Fruit fly (Drosophila melanogaster) whole organism, embryonic: Measurements from ENCODE around the gene nAChRalpha3.

Experiments
- Atf3 ChIP-seq: fragments of 200-800 bp; sonication (Bioruptor generic); optimal IDR thresholded peaks from 3 replicates; lab custom pipeline; 2016; ENCODE audit warnings: missing biosample characterization, missing genetic modification characterization
- Blimp-1 ChIP-seq: fragments of 200-800 bp; sonication (Bioruptor generic); optimal IDR thresholded peaks from 3 replicates; lab custom pipeline; 2018; ENCODE audit warnings: missing biosample characterization, missing genetic modification characterization, mild to moderate bottlenecking, moderate library complexity, missing genetic modification reagents
- CG1024 ChIP-seq: fragments of 200-800 bp; sonication (Bioruptor generic); IDR thresholded peaks from 2 replicates; pipeline ENCODE4 v1.3.6; 2022; ENCODE audit warnings: missing biosample characterization, missing genetic modification characterization
- CG12219 ChIP-seq: fragments of 200-800 bp; sonication (Bioruptor generic); optimal IDR thresholded peaks from 3 replicates; lab custom pipeline; 2018; ENCODE audit warnings: missing biosample characterization, mild to moderate bottlenecking, missing genetic modification characterization
- CG13123 ChIP-seq: fragments of 200-800 bp; sonication (Bioruptor generic); optimal IDR thresholded peaks from 2 replicates; lab custom pipeline; 2016; ENCODE audit warnings: missing biosample characterization, missing genetic modification characterization
- CG14014 ChIP-seq: fragments of 200-800 bp; sonication (Bioruptor generic); IDR thresholded peaks from 2 replicates; pipeline ENCODE4 v1.3.6; 2022; ENCODE audit warnings: missing biosample characterization, missing genetic modification characterization
- CG14050 ChIP-seq: fragments of 200-800 bp; sonication (Bioruptor generic); IDR thresholded peaks from 3 replicates; pipeline ENCODE4 v1.3.6; 2022; ENCODE audit warnings: missing biosample characterization, missing genetic modification characterization
- CG14710 ChIP-seq: fragments of 200-800 bp; sonication (Bioruptor generic); optimal IDR thresholded peaks from 3 replicates; lab custom pipeline; 2019; ENCODE audit warnings: missing biosample characterization, mild to moderate bottlenecking, missing genetic modification characterization, moderate library complexity
- CG15479 ChIP-seq: fragments of 200-800 bp; sonication (Bioruptor generic); optimal IDR thresholded peaks from 3 replicates; lab custom pipeline; 2019; ENCODE audit warnings: missing biosample characterization, mild to moderate bottlenecking, missing genetic modification characterization, moderate library complexity
- CG15514 ChIP-seq: fragments of 200-800 bp; sonication (Bioruptor generic); optimal IDR thresholded peaks from 3 replicates; lab custom pipeline; 2017; ENCODE audit warnings: missing biosample characterization, missing genetic modification characterization, mild to moderate bottlenecking, moderate library complexity, missing genetic modification reagents
- CG18619 ChIP-seq: fragments of 200-800 bp; sonication (Bioruptor generic); optimal IDR thresholded peaks from 3 replicates; lab custom pipeline; 2017; ENCODE audit warnings: missing biosample characterization, mild to moderate bottlenecking, missing genetic modification characterization
- CG2202 ChIP-seq: fragments of 200-800 bp; sonication (Bioruptor generic); optimal IDR thresholded peaks from 2 replicates; lab custom pipeline; 2018; ENCODE audit warnings: missing biosample characterization, mild to moderate bottlenecking, missing genetic modification characterization
- CG31224 ChIP-seq: fragments of 200-800 bp; sonication (Bioruptor generic); IDR thresholded peaks from 2 replicates; pipeline ENCODE4 v1.3.6; 2022; ENCODE audit warnings: missing biosample characterization, missing genetic modification characterization
- CG3163 ChIP-seq: fragments of 200-800 bp; sonication (Bioruptor generic); optimal IDR thresholded peaks from 3 replicates; lab custom pipeline; 2016; ENCODE audit warnings: missing biosample characterization, missing genetic modification characterization
- CG33557 ChIP-seq: fragments of 200-800 bp; sonication (Bioruptor generic); optimal IDR thresholded peaks from 2 replicates; lab custom pipeline; 2019; ENCODE audit warnings: missing biosample characterization, mild to moderate bottlenecking, missing genetic modification characterization, moderate library complexity
- CG4360 ChIP-seq: fragments of 200-800 bp; sonication (Bioruptor generic); IDR thresholded peaks from 2 replicates; pipeline ENCODE4 v1.3.6; 2022; ENCODE audit warnings: missing biosample characterization, missing genetic modification characterization
- CG43689 ChIP-seq: fragments of 200-800 bp; sonication (Bioruptor generic); IDR thresholded peaks from 2 replicates; pipeline ENCODE4 v1.3.6; 2022; ENCODE audit warnings: missing biosample characterization, missing genetic modification characterization
- CG4820 ChIP-seq: fragments of 200-800 bp; sonication (Bioruptor generic); optimal IDR thresholded peaks from 3 replicates; lab custom pipeline; 2016; ENCODE audit warnings: missing biosample characterization, missing genetic modification characterization
- CG6689 ChIP-seq: fragments of 200-800 bp; sonication (Bioruptor generic); IDR thresholded peaks from 2 replicates; pipeline ENCODE4 v1.3.6; 2022; ENCODE audit warnings: missing biosample characterization, missing genetic modification characterization
- CG6765 ChIP-seq: fragments of 200-800 bp; sonication (Bioruptor generic); optimal IDR thresholded peaks from 3 replicates; lab custom pipeline; 2017; ENCODE audit warnings: missing biosample characterization, mild to moderate bottlenecking, missing genetic modification characterization
- CG6813 ChIP-seq: fragments of 200-800 bp; sonication (Bioruptor generic); optimal IDR thresholded peaks from 2 replicates; lab custom pipeline; 2017; ENCODE audit warnings: missing biosample characterization, missing genetic modification characterization, mild to moderate bottlenecking, moderate library complexity, missing genetic modification reagents
- CG6854 ChIP-seq: fragments of 200-800 bp; sonication (Bioruptor generic); optimal IDR thresholded peaks from 3 replicates; lab custom pipeline; 2017; ENCODE audit warnings: missing biosample characterization, mild to moderate bottlenecking, missing genetic modification characterization
- CG8089 ChIP-seq: fragments of 200-800 bp; sonication (Bioruptor generic); optimal IDR thresholded peaks from 3 replicates; lab custom pipeline; 2016; ENCODE audit warnings: missing biosample characterization, missing genetic modification characterization
- CG9797 ChIP-seq: fragments of 200-800 bp; sonication (Bioruptor generic); optimal IDR thresholded peaks from 3 replicates; lab custom pipeline; 2018; ENCODE audit warnings: missing biosample characterization, mild to moderate bottlenecking, missing genetic modification characterization
- CHES-1-like ChIP-seq: fragments of 200-800 bp; sonication (Bioruptor generic); optimal IDR thresholded peaks from 2 replicates; lab custom pipeline; 2016; ENCODE audit warnings: missing biosample characterization, missing genetic modification characterization
- D ChIP-seq, 2 experiments: fragments of 200-800 bp in 1 of 2; fragments of >200 bp in 1 of 2; sonication (Bioruptor generic) in 1 of 2; optimal IDR thresholded peaks; 2 replicates in 1 of 2; 3 replicates in 1 of 2; lab custom pipeline; 2017; ENCODE audit warnings: mild to moderate bottlenecking in 1 of 2, missing biosample characterization in 1 of 2, missing genetic modification characterization in 1 of 2, missing genetic modification reagents in 1 of 2
- D19B ChIP-seq: fragments of 200-800 bp; sonication (Bioruptor generic); optimal IDR thresholded peaks from 2 replicates; lab custom pipeline; 2017; ENCODE audit warnings: missing biosample characterization, mild to moderate bottlenecking, missing genetic modification characterization
- Eip74EF ChIP-seq, 2 experiments: fragments of 200-800 bp in 1 of 2; fragments of >200 bp in 1 of 2; sonication (Bioruptor generic) in 1 of 2; optimal IDR thresholded peaks; 2 replicates each; lab custom pipeline; 2017 to 2019; ENCODE audit warnings: missing biosample characterization in 2 of 2, missing genetic modification characterization in 2 of 2, mild to moderate bottlenecking in 1 of 2, moderate library complexity in 1 of 2
- HLH4C ChIP-seq: fragments of 200-800 bp; sonication (Bioruptor generic); IDR thresholded peaks from 3 replicates; pipeline ENCODE4 v1.3.6; 2022; ENCODE audit warnings: missing biosample characterization, missing genetic modification characterization; ENCODE audit not compliant: partially characterized antibody
- Med ChIP-seq: fragments of 200-800 bp; sonication (Bioruptor generic); peaks from one replicate; lab custom pipeline; 2016; ENCODE audit warnings: missing biosample characterization, missing genetic modification characterization, mild to moderate bottlenecking, inconsistent platforms, moderate library complexity
- bab2 ChIP-seq: fragments of 200-800 bp; sonication (Bioruptor generic); optimal IDR thresholded peaks from 2 replicates; lab custom pipeline; 2016; ENCODE audit warnings: missing biosample characterization, missing genetic modification characterization
- bsh ChIP-seq, 2 experiments: fragments of 200-800 bp; sonication (Bioruptor generic); optimal IDR thresholded peaks; 2 replicates each; lab custom pipeline; 2017 to 2018; ENCODE audit warnings: mild to moderate bottlenecking in 2 of 2, missing biosample characterization in 2 of 2, missing genetic modification characterization in 2 of 2, moderate library complexity in 1 of 2
- corto ChIP-seq: fragments of 200-800 bp; sonication (Bioruptor generic); optimal IDR thresholded peaks from 2 replicates; lab custom pipeline; 2016; ENCODE audit warnings: missing biosample characterization, mild to moderate bottlenecking, missing genetic modification characterization, moderate library complexity
- dmrt11E ChIP-seq: fragments of 200-800 bp; sonication (Bioruptor generic); optimal IDR thresholded peaks from 3 replicates; lab custom pipeline; 2018; ENCODE audit warnings: missing biosample characterization, mild to moderate bottlenecking, missing genetic modification characterization, moderate library complexity
- ewg ChIP-seq: fragments of 200-800 bp; sonication (Bioruptor generic); optimal IDR thresholded peaks from 3 replicates; lab custom pipeline; 2017; ENCODE audit warnings: mild to moderate bottlenecking, missing biosample characterization, missing genetic modification reagents, missing genetic modification characterization
- fd64A ChIP-seq: fragments of 200-800 bp; sonication (Bioruptor generic); optimal IDR thresholded peaks from 3 replicates; lab custom pipeline; 2018; ENCODE audit warnings: missing biosample characterization, mild to moderate bottlenecking, missing genetic modification characterization
- jing ChIP-seq: fragments of 200-800 bp; sonication (Bioruptor generic); optimal IDR thresholded peaks from 2 replicates; lab custom pipeline; 2018; ENCODE audit warnings: missing biosample characterization, mild to moderate bottlenecking, missing genetic modification characterization
- klu ChIP-seq: fragments of 200-800 bp; sonication (Bioruptor generic); IDR thresholded peaks from 2 replicates; pipeline ENCODE4 v1.3.6; 2022; ENCODE audit warnings: missing biosample characterization, missing genetic modification characterization
- lola ChIP-seq, 3 experiments: fragments of >200 bp in 2 of 3; fragments of 200-800 bp in 1 of 3; sonication (Bioruptor generic) in 1 of 3; optimal IDR thresholded peaks; 2 replicates each; lab custom pipeline; 2017 to 2019; ENCODE audit warnings: missing biosample characterization in 3 of 3, missing genetic modification characterization in 3 of 3, mild to moderate bottlenecking in 1 of 3, moderate library complexity in 1 of 3
- luna ChIP-seq: fragments of 200-800 bp; sonication (Bioruptor generic); optimal IDR thresholded peaks from 2 replicates; lab custom pipeline; 2016; ENCODE audit warnings: missing biosample characterization, missing genetic modification characterization
- pan ChIP-seq, 4 experiments: fragments of >200 bp in 3 of 4; fragments of 200-800 bp in 1 of 4; sonication (Bioruptor generic) in 1 of 4; optimal IDR thresholded peaks in 3 of 4; IDR thresholded peaks in 1 of 4; 2 replicates each; pipeline versions ENCODE4 v1.3.6 to Lab custom; 2017 to 2022; ENCODE audit warnings: missing biosample characterization in 2 of 4, missing genetic modification characterization in 2 of 4, mixed read lengths in 1 of 4
- peb ChIP-seq: fragments of 200-800 bp; sonication (Bioruptor generic); IDR thresholded peaks from 2 replicates; pipeline ENCODE4 v1.3.6; 2022; ENCODE audit warnings: missing biosample characterization, missing genetic modification characterization
- pfk ChIP-seq: fragments of 200-800 bp; sonication (Bioruptor generic); optimal IDR thresholded peaks from 2 replicates; lab custom pipeline; 2018; ENCODE audit warnings: missing biosample characterization, mild to moderate bottlenecking, missing genetic modification characterization, moderate library complexity
- phol ChIP-seq: fragments of 200-800 bp; sonication (Bioruptor generic); optimal IDR thresholded peaks from 3 replicates; lab custom pipeline; 2018; ENCODE audit warnings: missing biosample characterization, mild to moderate bottlenecking, missing genetic modification characterization, moderate library complexity
- pzg ChIP-seq: fragments of 200-800 bp; sonication (Bioruptor generic); optimal IDR thresholded peaks from 3 replicates; lab custom pipeline; 2018; ENCODE audit warnings: missing biosample characterization, mild to moderate bottlenecking, missing genetic modification characterization, moderate library complexity
- tx ChIP-seq: fragments of 200-800 bp; sonication (Bioruptor generic); optimal IDR thresholded peaks from 2 replicates; lab custom pipeline; 2016; ENCODE audit warnings: missing biosample characterization, missing genetic modification characterization
- vvl ChIP-seq: fragments of 200-800 bp; sonication (Bioruptor generic); IDR thresholded peaks from 2 replicates; pipeline ENCODE4 v1.3.6; 2022; ENCODE audit warnings: missing biosample characterization, missing genetic modification characterization
- wek ChIP-seq: fragments of 200-800 bp; sonication (Bioruptor generic); optimal IDR thresholded peaks from 3 replicates; lab custom pipeline; 2018; ENCODE audit warnings: missing biosample characterization, mild to moderate bottlenecking, missing genetic modification characterization, moderate library complexity
- zfh1 ChIP-seq: fragments of 200-800 bp; sonication (Bioruptor generic); IDR thresholded peaks from 3 replicates; pipeline ENCODE4 v1.3.6; 2022; ENCODE audit warnings: missing biosample characterization, missing genetic modification characterization

Gene nAChRalpha3

DNA sequence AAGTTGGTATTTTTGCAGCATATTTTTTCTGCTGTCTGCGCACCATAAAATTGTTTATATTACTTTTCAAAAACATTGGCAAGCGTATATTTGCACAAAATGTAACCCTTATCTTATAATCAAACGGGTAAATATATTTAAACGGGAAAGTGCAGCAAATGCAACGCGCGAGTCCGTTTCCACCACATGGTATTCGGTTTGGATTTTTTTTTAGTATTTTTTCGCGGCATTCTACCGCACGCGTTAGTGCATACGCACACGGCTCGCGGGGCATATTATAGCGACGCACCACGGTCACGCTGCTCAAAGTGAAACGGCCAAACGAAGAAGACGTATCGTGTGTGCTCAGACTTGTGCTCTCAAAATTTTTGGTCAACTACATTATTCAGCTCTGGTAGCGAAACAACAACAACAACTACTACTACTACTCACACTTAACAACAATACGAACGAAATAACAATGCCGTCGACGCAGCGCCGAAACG lies 42.0 kb upstream of the nAChRalpha3 start, which contains the start of gene Trf2 (continued):
- TF ChIP-seq CG12219 (GFP tag; lab: Kevin White, UChicago) (no peak), CG15479 (GFP tag; lab: Kevin White, UChicago) (no peak), Blimp-1 (no peak), Atf3 (no peak), CG14050 (GFP tag; lab: Robert Waterston, UW) (no peak), klu (GFP tag; lab: Robert Waterston, UW) (no peak), peb (GFP tag; lab: Robert Waterston, UW) (no peak), HLH4C (no peak), bab2 (no peak), CG6854 (GFP tag; lab: Kevin White, UChicago) (no peak), CG8089 (GFP tag; lab: Kevin White, UChicago) (no peak), CG15514 (GFP tag; lab: Kevin White, UChicago) (peak; percentile 46), wek (no peak), CG43689 (GFP tag; lab: Robert Waterston, UW) (no peak), zfh1 (GFP tag; lab: Robert Waterston, UW) (peak; percentile 49; the same call in 2 of the 3 replicates), CG14710 (tag; lab: Kevin White, UChicago) (peak; percentile 29), Med (GFP tag; lab: Kevin White, UChicago) (peak; percentile 85), CG4820 (GFP tag; lab: Kevin White, UChicago) (no peak), tx (GFP tag; lab: Kevin White, UChicago) (no peak), fd64A (GFP tag; lab: Kevin White, UChicago) (no peak), bsh (GFP tag; optimal IDR thresholded peaks at IDR 0.05; lab: Kevin White, UChicago) (no peak), CG33557 (GFP tag; lab: Kevin White, UChicago) (no peak), pzg (GFP tag; lab: Kevin White, UChicago) (peak; percentile 70), vvl (GFP tag; lab: Robert Waterston, UW) (peak; percentile 59), CG6689 (GFP tag; lab: Robert Waterston, UW) (no peak), CG3163 (GFP tag; lab: Kevin White, UChicago) (peak; percentile 3), phol (no peak), CG6765 (GFP tag; lab: Kevin White, UChicago) (no peak), CG18619 (GFP tag; lab: Kevin White, UChicago) (no peak), ewg (no peak), CG6813 (GFP tag; lab: Kevin White, UChicago) (no peak), luna (GFP tag; lab: Kevin White, UChicago) (no peak), CG13123 (GFP tag; lab: Kevin White, UChicago) (no peak), CHES-1-like (GFP tag; lab: Kevin White, UChicago) (no peak), corto (no peak), CG14014 (GFP tag; lab: Robert Waterston, UW) (peak; percentile 13; the same call in 1 of the 2 replicates), CG31224 (GFP tag; lab: Robert Waterston, UW) (no peak), D (optimal IDR thresholded peaks at IDR 0.05; lab: Kevin White, UChicago) (no peak), D (GFP tag; optimal IDR thresholded peaks at IDR 0.05; lab: Kevin White, UChicago) (no peak), pan (optimal IDR thresholded peaks at IDR 0.05; lab: Kevin White, UChicago) (no peak), pan (GFP tag; optimal IDR thresholded peaks at IDR 0.05 in 1 of 2, IDR thresholded peaks at IDR 0.05 in 1 of 2) (no peak), CG9797 (GFP tag; lab: Kevin White, UChicago) (peak; percentile 86), jing (GFP tag; lab: Kevin White, UChicago) (no peak), CG2202 (tag; lab: Kevin White, UChicago) (no peak), lola (GFP tag; optimal IDR thresholded peaks at IDR 0.05; lab: Kevin White, UChicago) (no peak), Eip74EF (GFP tag; optimal IDR thresholded peaks at IDR 0.05; lab: Kevin White, UChicago) (no peak), pfk (GFP tag; lab: Kevin White, UChicago) (no peak), CG1024 (no peak), dmrt11E (no peak), D19B (no peak), CG4360 (GFP tag; lab: Robert Waterston, UW) (peak; percentile 77)
